Worm (Caenorhabditis elegans) whole organism, midembryonic: ENCODE data around the gene ntr-2.

Experiments used
- T22C8.4 ChIP-seq: fragments of 200-800 bp; sonication (Bioruptor generic); IDR thresholded peaks from 2 replicates; pipeline ENCODE4 v1.3.6; 2022; ENCODE audit warnings: missing genetic modification characterization, missing compliant biosample characterization
- cog-1 ChIP-seq: sonication (generic microtip); optimal IDR thresholded peaks from 2 replicates; lab custom pipeline; 2016; ENCODE audit warnings: missing genetic modification characterization, missing compliant biosample characterization
- flt-1 ChIP-seq: fragments of 200-800 bp; sonication (Bioruptor generic); IDR thresholded peaks from 2 replicates; pipeline ENCODE4 v1.3.6; 2022; ENCODE audit warnings: missing genetic modification characterization, missing compliant biosample characterization
- klf-2 ChIP-seq: fragments of 200-800 bp; sonication (Bioruptor generic); conservative IDR thresholded peaks from 2 replicates; pipeline ENCODE4 v1.3.6; 2022; ENCODE audit warnings: missing genetic modification reagents, missing genetic modification characterization, missing compliant biosample characterization
- med-1 ChIP-seq: sonication (generic microtip); optimal IDR thresholded peaks from 2 replicates; lab custom pipeline; 2017; ENCODE audit warnings: missing genetic modification characterization, mild to moderate bottlenecking, missing compliant biosample characterization, antibody characterized with exemption, missing genetic modification reagents; ENCODE audit not compliant: insufficient read depth
- ref-1 ChIP-seq: fragments of 200-800 bp; sonication (Bioruptor generic); conservative IDR thresholded peaks from 2 replicates; pipeline ENCODE4 v1.3.6; 2022; ENCODE audit warnings: missing genetic modification reagents, missing genetic modification characterization, missing compliant biosample characterization
- tab-1 ChIP-seq: fragments of 200-800 bp; sonication (Bioruptor generic); IDR thresholded peaks from 2 replicates; pipeline ENCODE4 v1.3.6; 2022; ENCODE audit warnings: missing genetic modification characterization, missing compliant biosample characterization
- ztf-29 ChIP-seq: fragments of 200-800 bp; sonication (Bioruptor generic); IDR thresholded peaks from 2 replicates; pipeline ENCODE4 v1.3.6; 2022; ENCODE audit warnings: missing genetic modification reagents, missing genetic modification characterization, missing compliant biosample characterization

DNA sequence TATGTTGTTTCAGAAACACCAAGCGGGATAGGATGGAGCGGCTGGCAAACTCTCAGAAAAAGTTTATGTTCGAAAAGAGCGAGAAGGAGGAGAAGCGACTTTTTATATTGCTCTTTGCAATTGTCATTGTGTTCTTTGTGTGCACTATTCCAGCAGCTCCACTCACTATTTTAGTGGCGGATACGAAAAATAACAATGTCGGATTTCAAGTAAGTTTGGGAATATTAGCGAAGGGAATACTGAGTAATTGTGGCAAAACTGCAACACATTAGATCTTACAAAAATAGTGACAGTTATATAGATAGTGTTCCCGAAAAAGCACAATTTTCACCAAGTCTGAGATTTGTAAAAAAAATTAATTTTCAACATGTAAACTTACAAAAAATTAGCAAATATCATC, 6.0 kb downstream of the ntr-2 start:
- no peak for TF ChIP-seq ztf-29 (GFP tag; lab: Robert Waterston, UW)
- TF ChIP-seq T22C8.4, result no peak
- no peak for TF ChIP-seq flt-1
- TF ChIP-seq med-1, result no peak
- no peak for TF ChIP-seq klf-2 (GFP tag; lab: Robert Waterston, UW)
- TF ChIP-seq cog-1, result no peak
- TF ChIP-seq ref-1 (GFP tag; lab: Robert Waterston, UW), result no peak
- no peak for TF ChIP-seq tab-1 (GFP tag; lab: Robert Waterston, UW)
